Fruit fly (Drosophila melanogaster) whole organism, wandering third instar larva: ENCODE results near the gene atk.

ENCODE experiments used
- HLH106 ChIP-seq: fragments of 200-800 bp; optimal IDR thresholded peaks from 3 replicates; lab custom pipeline; 2019; ENCODE audit warnings: missing biosample characterization, mild to moderate bottlenecking, missing genetic modification characterization, moderate library complexity
- Myc ChIP-seq: fragments of >200 bp; optimal IDR thresholded peaks from 2 replicates; lab custom pipeline; 2017
- Vsx2 ChIP-seq: fragments of 200-300, 225-300 bp; sonication (Bioruptor generic); optimal IDR thresholded peaks from 2 replicates; lab custom pipeline; 2018; ENCODE audit warnings: missing biosample characterization, missing genetic modification characterization; ENCODE audit not compliant: partially characterized antibody
- dsf ChIP-seq: sonication (Bioruptor generic); optimal IDR thresholded peaks from 2 replicates; lab custom pipeline; 2016; ENCODE audit warnings: missing biosample characterization, missing genetic modification characterization, borderline replicate concordance
- ey ChIP-seq: fragments of 200-800 bp; sonication (Bioruptor generic); optimal IDR thresholded peaks from 2 replicates; lab custom pipeline; 2016; ENCODE audit warnings: missing biosample characterization, missing genetic modification characterization
- fru ChIP-seq: fragments of 200-800 bp; sonication (Bioruptor generic); optimal IDR thresholded peaks from 3 replicates; lab custom pipeline; 2016; ENCODE audit warnings: missing biosample characterization, mild to moderate bottlenecking, missing genetic modification characterization
- h ChIP-seq: fragments of 200-800 bp; sonication (Bioruptor generic); optimal IDR thresholded peaks from 3 replicates; lab custom pipeline; 2016; ENCODE audit warnings: missing biosample characterization, mild to moderate bottlenecking, missing genetic modification characterization
- jim ChIP-seq: fragments of 175-275, 200-325 bp; sonication (Bioruptor generic); optimal IDR thresholded peaks from 2 replicates; lab custom pipeline; 2016; ENCODE audit warnings: missing biosample characterization, mild to moderate bottlenecking, missing genetic modification characterization
- pan ChIP-seq: fragments of >200 bp; optimal IDR thresholded peaks from 2 replicates; lab custom pipeline; 2017
- psq ChIP-seq: fragments of 200-800 bp; sonication (Bioruptor generic); optimal IDR thresholded peaks from 3 replicates; lab custom pipeline; 2017; ENCODE audit warnings: missing biosample characterization, mild to moderate bottlenecking, missing genetic modification characterization, moderate library complexity
- tai ChIP-seq: sonication (Bioruptor generic); optimal IDR thresholded peaks from 2 replicates; lab custom pipeline; 2016; ENCODE audit warnings: missing biosample characterization, missing genetic modification characterization
- usp ChIP-seq: fragments of >200 bp; optimal IDR thresholded peaks from 2 replicates; lab custom pipeline; 2017; ENCODE audit warnings: missing biosample characterization, missing genetic modification characterization

dm6 chr3L:20431619-20432018 lies 33.0 kb downstream of the atk start:
- no peak for TF ChIP-seq tai (GFP tag; lab: Kevin White, UChicago)
- no peak for TF ChIP-seq Vsx2 (GFP tag; lab: Kevin White, UChicago)
- TF ChIP-seq dsf = no peak
- no peak for TF ChIP-seq h (GFP tag; lab: Kevin White, UChicago)
- TF ChIP-seq usp (GFP tag; lab: Kevin White, UChicago) = no peak
- no peak for TF ChIP-seq HLH106 (tag; lab: Kevin White, UChicago)
- no peak for TF ChIP-seq psq (GFP tag; lab: Kevin White, UChicago)
- TF ChIP-seq jim (GFP tag; lab: Kevin White, UChicago) = no peak
- no peak for TF ChIP-seq ey (GFP tag; lab: Kevin White, UChicago)
- no peak for TF ChIP-seq Myc
- no peak for TF ChIP-seq pan (lab: Kevin White, UChicago)
- TF ChIP-seq fru (GFP tag; lab: Kevin White, UChicago) = no peak
